Worm (Caenorhabditis elegans) whole organism, L2 larva: Measurements from ENCODE around the gene C24A3.2.
A peak's percentile ranks its signal among the peaks of the same experiment; 100 is the strongest.

ENCODE experiments used
- C34F6.9 ChIP-seq: fragments of 150-350 bp; optimal IDR thresholded peaks from 2 replicates; lab custom pipeline; 2014; ENCODE audit warnings: missing biosample characterization, missing genetic modification characterization
- F13H6.1 ChIP-seq: sonication (generic microtip); optimal IDR thresholded peaks from 2 replicates; lab custom pipeline; 2016; ENCODE audit warnings: missing genetic modification characterization, missing compliant biosample characterization
- R02D3.7 ChIP-seq: fragments of 150-350 bp; optimal IDR thresholded peaks from 2 replicates; lab custom pipeline; 2014; ENCODE audit warnings: missing biosample characterization, missing genetic modification characterization
- ZK546.5 ChIP-seq: sonication (generic microtip); optimal IDR thresholded peaks from 2 replicates; lab custom pipeline; 2017; ENCODE audit warnings: missing biosample characterization, missing genetic modification characterization
- alr-1 ChIP-seq: fragments of 150-350 bp; optimal IDR thresholded peaks from 2 replicates; lab custom pipeline; 2014; ENCODE audit warnings: missing biosample characterization, missing genetic modification characterization
- aly-2 ChIP-seq: fragments of 150-350 bp; optimal IDR thresholded peaks from 2 replicates; lab custom pipeline; 2014; ENCODE audit warnings: missing biosample characterization, missing genetic modification characterization
- ama-1 ChIP-seq: fragments of 150-350 bp; optimal IDR thresholded peaks from 2 replicates; lab custom pipeline; 2018; ENCODE audit warnings: inconsistent platforms
- ceh-16 ChIP-seq: fragments of 150-350 bp; optimal IDR thresholded peaks from 2 replicates; lab custom pipeline; 2014; ENCODE audit warnings: missing biosample characterization, missing genetic modification characterization
- ceh-82 ChIP-seq: fragments of 150-350 bp; optimal IDR thresholded peaks from 2 replicates; lab custom pipeline; 2014; ENCODE audit warnings: missing biosample characterization, missing genetic modification characterization
- crh-2 ChIP-seq: sonication (generic microtip); optimal IDR thresholded peaks from 2 replicates; lab custom pipeline; 2017; ENCODE audit warnings: missing biosample characterization, missing genetic modification characterization
- egl-27 ChIP-seq: sonication (generic microtip); optimal IDR thresholded peaks from 3 replicates; lab custom pipeline; 2017; ENCODE audit warnings: missing biosample characterization, missing genetic modification reagents, missing genetic modification characterization
- elt-1 ChIP-seq: fragments of 150-350 bp; optimal IDR thresholded peaks from 2 replicates; lab custom pipeline; 2014; ENCODE audit warnings: missing biosample characterization, missing genetic modification characterization
- fos-1 ChIP-seq: fragments of 150-350 bp; optimal IDR thresholded peaks from 2 replicates; lab custom pipeline; 2014; ENCODE audit warnings: missing biosample characterization, missing genetic modification characterization
- gmeb-1 ChIP-seq: fragments of 150-350 bp; optimal IDR thresholded peaks from 2 replicates; lab custom pipeline; 2014; ENCODE audit warnings: missing biosample characterization, missing genetic modification characterization
- lin-11 ChIP-seq: fragments of 150-350 bp; sonication (generic microtip); optimal IDR thresholded peaks from 2 replicates; lab custom pipeline; 2014; ENCODE audit warnings: missing biosample characterization, missing genetic modification characterization, inconsistent platforms, mixed read lengths
- lin-13 ChIP-seq: fragments of 150-350 bp; optimal IDR thresholded peaks from 2 replicates; lab custom pipeline; 2014; ENCODE audit warnings: missing biosample characterization, missing genetic modification reagents, missing genetic modification characterization
- lin-39 ChIP-seq: fragments of 150-350 bp; optimal IDR thresholded peaks from 2 replicates; lab custom pipeline; 2014; ENCODE audit warnings: missing biosample characterization, missing genetic modification reagents, missing genetic modification characterization
- lsy-2 ChIP-seq, 2 experiments: fragments of 150-350 bp in 1 of 2; sonication (generic microtip) in 1 of 2; optimal IDR thresholded peaks; 2 replicates each; lab custom pipeline; 2014 to 2017; ENCODE audit warnings: missing biosample characterization in 2 of 2, missing genetic modification characterization in 2 of 2
- mbf-1 ChIP-seq: sonication (generic microtip); optimal IDR thresholded peaks from 2 replicates; lab custom pipeline; 2017; ENCODE audit warnings: missing biosample characterization, missing genetic modification characterization
- nhr-10 ChIP-seq: sonication (generic microtip); optimal IDR thresholded peaks from 2 replicates; lab custom pipeline; 2017; ENCODE audit warnings: missing biosample characterization, missing genetic modification characterization
- nhr-11 ChIP-seq: fragments of 150-350 bp; optimal IDR thresholded peaks from 2 replicates; lab custom pipeline; 2014; ENCODE audit warnings: missing biosample characterization, missing genetic modification characterization
- nhr-129 ChIP-seq: fragments of 150-350 bp; optimal IDR thresholded peaks from 2 replicates; lab custom pipeline; 2014; ENCODE audit warnings: missing biosample characterization, missing genetic modification characterization
- nhr-21 ChIP-seq: fragments of 150-350 bp; optimal IDR thresholded peaks from 2 replicates; lab custom pipeline; 2014; ENCODE audit warnings: missing biosample characterization, missing genetic modification characterization
- nhr-237 ChIP-seq: fragments of 150-350 bp; optimal IDR thresholded peaks from 2 replicates; lab custom pipeline; 2014; ENCODE audit warnings: missing biosample characterization, missing genetic modification characterization
- nhr-25 ChIP-seq: fragments of 150-350 bp; sonication (generic microtip); optimal IDR thresholded peaks from 3 replicates; lab custom pipeline; 2014; ENCODE audit warnings: missing biosample characterization, missing genetic modification characterization
- nhr-6 ChIP-seq: fragments of 150-350 bp; optimal IDR thresholded peaks from 2 replicates; lab custom pipeline; 2014; ENCODE audit warnings: missing biosample characterization, missing genetic modification characterization
- nhr-77 ChIP-seq: fragments of 150-350 bp; optimal IDR thresholded peaks from 2 replicates; lab custom pipeline; 2014; ENCODE audit warnings: missing biosample characterization, missing genetic modification characterization
- peb-1 ChIP-seq: fragments of 150-350 bp; optimal IDR thresholded peaks from 2 replicates; lab custom pipeline; 2014; ENCODE audit warnings: missing biosample characterization, missing genetic modification characterization
- sem-4 ChIP-seq: fragments of 150-350 bp; optimal IDR thresholded peaks from 2 replicates; lab custom pipeline; 2014; ENCODE audit warnings: missing biosample characterization, missing genetic modification reagents, missing genetic modification characterization
- skn-1 ChIP-seq: sonication (generic microtip); optimal IDR thresholded peaks from 2 replicates; lab custom pipeline; 2017; ENCODE audit warnings: missing biosample characterization, missing genetic modification characterization
- sma-3 ChIP-seq: sonication (generic microtip); optimal IDR thresholded peaks from 2 replicates; lab custom pipeline; 2016; ENCODE audit warnings: missing genetic modification reagents, missing genetic modification characterization, missing compliant biosample characterization
- snpc-4 ChIP-seq: fragments of 150-350 bp; optimal IDR thresholded peaks from 2 replicates; lab custom pipeline; 2014; ENCODE audit warnings: missing biosample characterization, missing genetic modification characterization
- ztf-1 ChIP-seq: fragments of 200-800 bp; sonication (Bioruptor generic); conservative IDR thresholded peaks from 2 replicates; pipeline ENCODE4 v1.3.6; 2022; ENCODE audit warnings: missing genetic modification characterization, missing compliant biosample characterization
- ztf-11 ChIP-seq: sonication (generic microtip); optimal IDR thresholded peaks from 2 replicates; lab custom pipeline; 2017; ENCODE audit warnings: missing biosample characterization, missing genetic modification characterization
- ztf-4 ChIP-seq: fragments of 150-350 bp; optimal IDR thresholded peaks from 2 replicates; lab custom pipeline; 2014; ENCODE audit warnings: missing biosample characterization, missing genetic modification characterization

Gene C24A3.2

DNA sequence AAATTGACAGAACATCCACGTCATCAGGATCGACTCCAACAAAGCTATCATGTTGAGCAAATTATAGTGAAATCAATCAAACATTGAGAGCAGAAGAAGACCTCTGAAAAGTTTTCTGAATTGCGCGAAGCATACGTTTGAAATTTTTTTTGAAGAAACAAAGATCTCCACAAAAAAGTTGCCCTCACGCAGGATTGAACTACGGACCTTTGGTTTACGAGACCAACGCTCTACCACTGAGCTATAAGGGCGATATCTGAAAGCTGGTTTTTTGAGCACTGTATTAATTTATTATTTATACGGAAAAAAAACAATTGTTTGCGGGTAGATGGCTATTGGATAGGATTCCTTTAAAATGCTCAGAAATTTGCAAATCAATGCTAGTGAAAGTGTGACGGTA is 28.2 kb downstream of the C24A3.2 start:
- TF ChIP-seq nhr-77 (tag; lab: Kevin White, UChicago): no peak
- no peak for TF ChIP-seq lin-39 (tag; lab: Kevin White, UChicago)
- TF ChIP-seq sem-4: no peak
- no peak for TF ChIP-seq nhr-25 (tag; lab: Kevin White, UChicago)
- no peak for TF ChIP-seq ztf-1
- no peak for TF ChIP-seq F13H6.1 (tag; lab: Kevin White, UChicago)
- TF ChIP-seq nhr-10: no peak
- no peak for TF ChIP-seq nhr-11 (tag; lab: Kevin White, UChicago)
- no peak for TF ChIP-seq nhr-129 (tag; lab: Kevin White, UChicago)
- no peak for TF ChIP-seq ztf-11 (tag; lab: Kevin White, UChicago)
- TF ChIP-seq snpc-4 (tag; lab: Kevin White, UChicago): no peak
- TF ChIP-seq sma-3: no peak
- no peak for TF ChIP-seq ama-1 (lab: Kevin White, UChicago)
- no peak for TF ChIP-seq aly-2 (tag; lab: Kevin White, UChicago)
- no peak for TF ChIP-seq nhr-21 (tag; lab: Kevin White, UChicago)
- no peak for TF ChIP-seq ztf-4 (tag; lab: Kevin White, UChicago)

DNA sequence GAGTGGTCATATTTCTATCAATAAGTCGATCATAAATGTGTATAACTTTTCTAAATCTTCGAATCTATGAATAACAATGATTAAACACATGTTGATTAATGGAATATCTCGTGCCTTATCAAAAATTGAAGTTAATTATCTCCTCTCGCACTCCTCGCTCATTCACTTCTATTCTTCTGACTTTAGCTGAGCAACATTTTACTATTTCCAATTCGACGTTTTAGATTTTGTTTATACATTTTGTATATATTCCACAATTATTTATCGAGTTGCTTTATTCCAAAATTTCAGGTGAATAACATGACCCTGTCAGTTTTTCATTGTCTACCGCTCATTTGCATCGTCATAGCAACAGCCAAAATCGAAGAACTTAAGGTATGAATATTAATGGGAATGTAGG is 30.0 kb downstream of the C24A3.2 start, which contains the start of gene T25B6.3:
Gene T25B6.3, plus strand, starts transcription at position 301 of the 400 bp plus-strand sequence.
- TF ChIP-seq egl-27 (tag; lab: Kevin White, UChicago) (no peak), gmeb-1 (tag; lab: Kevin White, UChicago) (no peak), elt-1 (tag; lab: Kevin White, UChicago) (no peak), peb-1 (no peak), ceh-82 (tag; lab: Kevin White, UChicago) (no peak), nhr-77 (tag; lab: Kevin White, UChicago) (no peak), F13H6.1 (tag; lab: Kevin White, UChicago) (no peak), alr-1 (no peak), mbf-1 (tag; lab: Kevin White, UChicago) (no peak), ztf-1 (no peak), sem-4 (no peak), sma-3 (no peak)

DNA sequence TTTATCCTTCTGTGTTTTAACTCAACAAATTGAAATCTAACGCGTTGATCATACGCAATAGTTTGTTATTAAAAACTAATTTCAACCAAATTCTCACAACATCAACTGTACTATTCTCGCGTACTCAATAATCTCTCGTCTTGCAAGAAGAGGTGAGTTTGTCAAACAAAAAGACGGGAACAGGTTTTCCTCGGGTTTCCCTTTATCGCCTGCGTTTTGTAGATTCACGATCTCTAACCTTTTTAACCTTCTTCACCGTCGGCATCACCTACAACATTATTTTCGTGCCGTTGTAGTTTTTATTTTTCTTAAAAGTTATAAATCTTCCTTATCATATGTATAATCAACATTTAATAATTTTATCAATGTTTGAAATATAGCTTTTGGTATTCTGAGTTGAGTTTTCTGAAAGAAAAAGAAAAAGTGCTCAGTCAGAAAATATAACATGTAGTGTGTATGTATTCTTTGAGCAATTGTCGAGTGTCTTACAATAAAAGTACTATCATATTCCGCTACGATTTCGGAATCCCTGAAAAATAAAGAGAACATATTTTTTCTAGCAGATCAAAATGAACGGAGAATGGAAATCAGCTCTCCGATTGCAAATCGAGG is 31.7 kb downstream of the C24A3.2 start, which contains the start of gene snf-12:
Gene snf-12, plus strand, starts transcription at position 562 of the 612 bp plus-strand sequence.
- no peak for TF ChIP-seq lsy-2 (tag; optimal IDR thresholded peaks at IDR 0.05; lab: Kevin White, UChicago)
- TF ChIP-seq nhr-25 (tag; lab: Kevin White, UChicago): peak; percentile 63
- no peak for TF ChIP-seq C34F6.9
- TF ChIP-seq ceh-16 (tag; lab: Kevin White, UChicago): no peak
- TF ChIP-seq ZK546.5 (tag; lab: Kevin White, UChicago): no peak
- TF ChIP-seq nhr-10: no peak
- TF ChIP-seq sma-3: peak; percentile 35
- TF ChIP-seq R02D3.7 (tag; lab: Kevin White, UChicago): no peak
- no peak for TF ChIP-seq nhr-237 (tag; lab: Kevin White, UChicago)
- no peak for TF ChIP-seq elt-1 (tag; lab: Kevin White, UChicago)
- no peak for TF ChIP-seq nhr-6 (tag; lab: Kevin White, UChicago)

DNA sequence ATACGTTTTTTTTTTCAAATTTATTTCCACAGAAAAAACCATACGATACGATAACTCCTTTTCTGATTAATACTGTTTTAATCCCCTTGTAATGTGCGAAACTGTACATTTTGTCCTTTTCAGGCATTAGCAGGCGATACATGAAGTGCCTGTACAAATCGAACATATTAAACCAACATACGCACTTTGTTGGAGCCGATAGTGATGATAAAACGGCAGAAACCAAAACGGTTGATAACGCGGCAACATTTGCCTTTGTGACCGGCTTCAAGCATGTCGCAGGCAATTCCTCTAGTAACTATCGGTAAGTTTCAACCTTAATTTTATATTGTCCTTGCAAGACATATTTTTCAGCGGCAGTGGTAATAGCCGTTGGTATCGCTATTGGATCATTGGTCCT is 37.0 kb downstream of the C24A3.2 start, which contains the start of gene nep-22:
Gene nep-22, plus strand, starts transcription at position 245 of the 400 bp plus-strand sequence.
- no peak for TF ChIP-seq aly-2 (tag; lab: Kevin White, UChicago)
- no peak for TF ChIP-seq lsy-2 (tag; optimal IDR thresholded peaks at IDR 0.05; lab: Kevin White, UChicago)
- no peak for TF ChIP-seq sem-4
- no peak for TF ChIP-seq ceh-16 (tag; lab: Kevin White, UChicago)
- peak; percentile 86 for TF ChIP-seq fos-1 (tag; lab: Kevin White, UChicago)
- no peak for TF ChIP-seq ztf-11 (tag; lab: Kevin White, UChicago)
- no peak for TF ChIP-seq snpc-4 (tag; lab: Kevin White, UChicago)

DNA sequence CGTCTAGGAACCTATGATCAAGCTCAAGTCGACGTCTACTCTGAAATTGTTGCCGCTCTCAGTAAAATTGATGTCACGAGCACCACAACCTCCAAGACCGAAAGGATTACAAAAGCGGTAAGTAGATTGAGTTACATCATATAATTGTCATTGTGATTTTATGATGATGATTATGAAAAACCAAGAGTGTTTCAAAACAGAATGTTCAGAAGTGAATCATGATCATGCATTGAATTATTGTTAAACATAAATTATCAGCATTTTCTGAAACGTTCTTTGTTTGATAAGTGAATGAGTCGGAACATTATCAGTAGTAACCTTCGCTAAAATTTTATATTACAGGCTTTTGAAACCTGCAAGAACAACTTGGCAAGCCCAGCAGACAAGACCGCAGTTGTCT is 37.8 kb downstream of the C24A3.2 start:
- TF ChIP-seq nhr-129 (tag; lab: Kevin White, UChicago) (peak; percentile 50), alr-1 (no peak), crh-2 (tag; lab: Kevin White, UChicago) (peak; percentile 40), ztf-11 (tag; lab: Kevin White, UChicago) (no peak), lin-39 (tag; lab: Kevin White, UChicago) (no peak), fos-1 (tag; lab: Kevin White, UChicago) (peak; percentile 84), lin-11 (tag; lab: Kevin White, UChicago) (no peak), lin-13 (no peak), skn-1 (peak; percentile 65)
